Worm (Caenorhabditis elegans) whole organism, L2 larva: Measurements from ENCODE around the gene rpl-5.
A peak's percentile ranks its signal among the peaks of the same experiment; 100 is the strongest.

Experiments
- F13H6.1 ChIP-seq: sonication (generic microtip); optimal IDR thresholded peaks from 2 replicates; lab custom pipeline; 2016; ENCODE audit warnings: missing genetic modification characterization, missing compliant biosample characterization
- R02D3.7 ChIP-seq: fragments of 150-350 bp; optimal IDR thresholded peaks from 2 replicates; lab custom pipeline; 2014; ENCODE audit warnings: missing biosample characterization, missing genetic modification characterization
- Y55F3AM.14 ChIP-seq: fragments of 200-800 bp; sonication (Bioruptor generic); optimal IDR thresholded peaks from 2 replicates; lab custom pipeline; 2018; ENCODE audit warnings: mild to moderate bottlenecking, missing genetic modification characterization, missing compliant biosample characterization
- alr-1 ChIP-seq: fragments of 150-350 bp; optimal IDR thresholded peaks from 2 replicates; lab custom pipeline; 2014; ENCODE audit warnings: missing biosample characterization, missing genetic modification characterization
- aly-2 ChIP-seq: fragments of 150-350 bp; optimal IDR thresholded peaks from 2 replicates; lab custom pipeline; 2014; ENCODE audit warnings: missing biosample characterization, missing genetic modification characterization
- ama-1 ChIP-seq: fragments of 150-350 bp; optimal IDR thresholded peaks from 2 replicates; lab custom pipeline; 2018; ENCODE audit warnings: inconsistent platforms
- blmp-1 ChIP-seq: sonication (generic microtip); optimal IDR thresholded peaks from 2 replicates; lab custom pipeline; 2017; ENCODE audit warnings: missing genetic modification characterization, mild to moderate bottlenecking, missing compliant biosample characterization, antibody characterized with exemption, moderate library complexity; ENCODE audit not compliant: insufficient read depth
- ceh-16 ChIP-seq: fragments of 150-350 bp; optimal IDR thresholded peaks from 2 replicates; lab custom pipeline; 2014; ENCODE audit warnings: missing biosample characterization, missing genetic modification characterization
- crh-2 ChIP-seq: sonication (generic microtip); optimal IDR thresholded peaks from 2 replicates; lab custom pipeline; 2017; ENCODE audit warnings: missing biosample characterization, missing genetic modification characterization
- dmd-4 ChIP-seq: sonication (generic microtip); optimal IDR thresholded peaks from 2 replicates; lab custom pipeline; 2017; ENCODE audit warnings: missing biosample characterization, missing genetic modification characterization
- egl-27 ChIP-seq: sonication (generic microtip); optimal IDR thresholded peaks from 3 replicates; lab custom pipeline; 2017; ENCODE audit warnings: missing biosample characterization, missing genetic modification reagents, missing genetic modification characterization
- fos-1 ChIP-seq: fragments of 150-350 bp; optimal IDR thresholded peaks from 2 replicates; lab custom pipeline; 2014; ENCODE audit warnings: missing biosample characterization, missing genetic modification characterization
- gmeb-1 ChIP-seq: fragments of 150-350 bp; optimal IDR thresholded peaks from 2 replicates; lab custom pipeline; 2014; ENCODE audit warnings: missing biosample characterization, missing genetic modification characterization
- lin-11 ChIP-seq: fragments of 150-350 bp; sonication (generic microtip); optimal IDR thresholded peaks from 2 replicates; lab custom pipeline; 2014; ENCODE audit warnings: missing biosample characterization, missing genetic modification characterization, inconsistent platforms, mixed read lengths
- lin-13 ChIP-seq: fragments of 150-350 bp; optimal IDR thresholded peaks from 2 replicates; lab custom pipeline; 2014; ENCODE audit warnings: missing biosample characterization, missing genetic modification reagents, missing genetic modification characterization
- lin-39 ChIP-seq: fragments of 150-350 bp; optimal IDR thresholded peaks from 2 replicates; lab custom pipeline; 2014; ENCODE audit warnings: missing biosample characterization, missing genetic modification reagents, missing genetic modification characterization
- lsy-2 ChIP-seq, 2 experiments: fragments of 150-350 bp in 1 of 2; sonication (generic microtip) in 1 of 2; optimal IDR thresholded peaks; 2 replicates each; lab custom pipeline; 2014 to 2017; ENCODE audit warnings: missing biosample characterization in 2 of 2, missing genetic modification characterization in 2 of 2
- mab-5 ChIP-seq: fragments of 150-350 bp; optimal IDR thresholded peaks from 2 replicates; lab custom pipeline; 2014; ENCODE audit warnings: missing biosample characterization, missing genetic modification characterization
- mbf-1 ChIP-seq: sonication (generic microtip); optimal IDR thresholded peaks from 2 replicates; lab custom pipeline; 2017; ENCODE audit warnings: missing biosample characterization, missing genetic modification characterization
- mdl-1 ChIP-seq, 2 experiments: fragments of 150-350 bp in 1 of 2; sonication (generic microtip) in 1 of 2; optimal IDR thresholded peaks; 2 replicates each; lab custom pipeline; 2017; ENCODE audit warnings: missing biosample characterization in 2 of 2, missing genetic modification characterization in 2 of 2
- nhr-10 ChIP-seq: sonication (generic microtip); optimal IDR thresholded peaks from 2 replicates; lab custom pipeline; 2017; ENCODE audit warnings: missing biosample characterization, missing genetic modification characterization
- nhr-11 ChIP-seq: fragments of 150-350 bp; optimal IDR thresholded peaks from 2 replicates; lab custom pipeline; 2014; ENCODE audit warnings: missing biosample characterization, missing genetic modification characterization
- nhr-12 ChIP-seq: fragments of 150-350 bp; optimal IDR thresholded peaks from 2 replicates; lab custom pipeline; 2014; ENCODE audit warnings: missing biosample characterization, missing genetic modification characterization
- nhr-129 ChIP-seq: fragments of 150-350 bp; optimal IDR thresholded peaks from 2 replicates; lab custom pipeline; 2014; ENCODE audit warnings: missing biosample characterization, missing genetic modification characterization
- nhr-21 ChIP-seq: fragments of 150-350 bp; optimal IDR thresholded peaks from 2 replicates; lab custom pipeline; 2014; ENCODE audit warnings: missing biosample characterization, missing genetic modification characterization
- nhr-23 ChIP-seq: fragments of 150-350 bp; optimal IDR thresholded peaks from 2 replicates; lab custom pipeline; 2014; ENCODE audit warnings: missing biosample characterization, missing genetic modification reagents, missing genetic modification characterization
- nhr-237 ChIP-seq: fragments of 150-350 bp; optimal IDR thresholded peaks from 2 replicates; lab custom pipeline; 2014; ENCODE audit warnings: missing biosample characterization, missing genetic modification characterization
- nhr-25 ChIP-seq: fragments of 150-350 bp; sonication (generic microtip); optimal IDR thresholded peaks from 3 replicates; lab custom pipeline; 2014; ENCODE audit warnings: missing biosample characterization, missing genetic modification characterization
- nhr-6 ChIP-seq: fragments of 150-350 bp; optimal IDR thresholded peaks from 2 replicates; lab custom pipeline; 2014; ENCODE audit warnings: missing biosample characterization, missing genetic modification characterization
- nhr-77 ChIP-seq: fragments of 150-350 bp; optimal IDR thresholded peaks from 2 replicates; lab custom pipeline; 2014; ENCODE audit warnings: missing biosample characterization, missing genetic modification characterization
- peb-1 ChIP-seq: fragments of 150-350 bp; optimal IDR thresholded peaks from 2 replicates; lab custom pipeline; 2014; ENCODE audit warnings: missing biosample characterization, missing genetic modification characterization
- sem-4 ChIP-seq: fragments of 150-350 bp; optimal IDR thresholded peaks from 2 replicates; lab custom pipeline; 2014; ENCODE audit warnings: missing biosample characterization, missing genetic modification reagents, missing genetic modification characterization
- skn-1 ChIP-seq: sonication (generic microtip); optimal IDR thresholded peaks from 2 replicates; lab custom pipeline; 2017; ENCODE audit warnings: missing biosample characterization, missing genetic modification characterization
- sma-3 ChIP-seq: sonication (generic microtip); optimal IDR thresholded peaks from 2 replicates; lab custom pipeline; 2016; ENCODE audit warnings: missing genetic modification reagents, missing genetic modification characterization, missing compliant biosample characterization
- sma-9 ChIP-seq, 2 experiments: fragments of 150-350 bp in 1 of 2; sonication (generic microtip) in 1 of 2; optimal IDR thresholded peaks; 2 replicates each; lab custom pipeline; 2014 to 2016; ENCODE audit warnings: missing genetic modification characterization in 2 of 2, mild to moderate bottlenecking in 1 of 2, missing biosample characterization in 1 of 2, missing compliant biosample characterization in 1 of 2, missing genetic modification reagents in 1 of 2, moderate library complexity in 1 of 2
- snpc-4 ChIP-seq: fragments of 150-350 bp; optimal IDR thresholded peaks from 2 replicates; lab custom pipeline; 2014; ENCODE audit warnings: missing biosample characterization, missing genetic modification characterization
- unc-39 ChIP-seq: fragments of 150-350 bp; optimal IDR thresholded peaks from 2 replicates; lab custom pipeline; 2014; ENCODE audit warnings: missing biosample characterization, missing genetic modification characterization
- unc-55 ChIP-seq: fragments of 150-350 bp; sonication (generic microtip); optimal IDR thresholded peaks from 3 replicates; lab custom pipeline; 2014; ENCODE audit warnings: missing biosample characterization, missing genetic modification reagents, missing genetic modification characterization
- unc-62 ChIP-seq: fragments of 150-350 bp; optimal IDR thresholded peaks from 2 replicates; lab custom pipeline; 2014; ENCODE audit warnings: missing biosample characterization, missing genetic modification reagents, missing genetic modification characterization
- ztf-1 ChIP-seq: fragments of 200-800 bp; sonication (Bioruptor generic); conservative IDR thresholded peaks from 2 replicates; pipeline ENCODE4 v1.3.6; 2022; ENCODE audit warnings: missing genetic modification characterization, missing compliant biosample characterization
- ztf-11 ChIP-seq: sonication (generic microtip); optimal IDR thresholded peaks from 2 replicates; lab custom pipeline; 2017; ENCODE audit warnings: missing biosample characterization, missing genetic modification characterization
- ztf-4 ChIP-seq: fragments of 150-350 bp; optimal IDR thresholded peaks from 2 replicates; lab custom pipeline; 2014; ENCODE audit warnings: missing biosample characterization, missing genetic modification characterization

rpl-5 gene

DNA sequence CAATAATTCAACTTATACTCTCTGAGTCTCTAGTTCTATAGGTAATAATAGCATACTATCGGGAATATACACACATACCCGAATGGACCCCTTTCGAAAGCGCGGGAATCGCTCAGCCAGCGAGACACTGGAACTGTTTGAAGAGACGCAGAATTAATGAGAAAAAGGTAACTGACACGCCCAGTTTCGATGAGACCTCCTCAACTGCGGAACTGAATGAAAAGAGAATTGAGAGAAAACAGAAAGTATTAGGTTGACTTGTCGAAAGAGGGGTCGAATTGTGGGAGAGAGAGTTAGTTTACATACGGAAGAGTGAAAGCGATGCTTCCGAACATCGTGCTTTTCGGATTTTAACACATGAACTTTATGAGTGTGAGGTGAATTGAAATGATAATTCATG lies 37.7 kb upstream of the rpl-5 start:
- TF ChIP-seq nhr-12 (tag; lab: Kevin White, UChicago) (no peak), nhr-129 (tag; lab: Kevin White, UChicago) (peak; percentile 32), R02D3.7 (tag; lab: Kevin White, UChicago) (no peak), nhr-21 (no peak), blmp-1 (tag; lab: Kevin White, UChicago) (peak; percentile 28), ceh-16 (tag; lab: Kevin White, UChicago) (no peak), gmeb-1 (tag; lab: Kevin White, UChicago) (no peak), unc-55 (no peak), nhr-10 (tag; lab: Kevin White, UChicago) (no peak)

ce11 chrII:8536060-8536459 lies 33.7 kb upstream of the rpl-5 start, which contains the start of gene W01C9.2:
Gene W01C9.2 (plus strand): TSS chrII:8536360.
- TF ChIP-seq nhr-25 (tag; lab: Kevin White, UChicago) (no peak), nhr-129 (tag; lab: Kevin White, UChicago) (no peak), aly-2 (tag; lab: Kevin White, UChicago) (no peak), unc-62 (GFP tag; lab: Kevin White, UChicago) (no peak), snpc-4 (no peak), dmd-4 (tag; lab: Kevin White, UChicago) (no peak), sem-4 (tag; lab: Kevin White, UChicago) (no peak), nhr-77 (tag; lab: Kevin White, UChicago) (no peak), R02D3.7 (tag; lab: Kevin White, UChicago) (no peak), sma-9 (GFP tag; optimal IDR thresholded peaks at IDR 0.05; lab: Kevin White, UChicago) (no peak), sma-9 (tag; optimal IDR thresholded peaks at IDR 0.05; lab: Kevin White, UChicago) (no peak), nhr-21 (no peak), blmp-1 (tag; lab: Kevin White, UChicago) (no peak), lin-11 (tag; lab: Kevin White, UChicago) (no peak), nhr-6 (tag; lab: Kevin White, UChicago) (no peak), ama-1 (no peak), ztf-1 (GFP tag; lab: Robert Waterston, UW) (no peak)

DNA sequence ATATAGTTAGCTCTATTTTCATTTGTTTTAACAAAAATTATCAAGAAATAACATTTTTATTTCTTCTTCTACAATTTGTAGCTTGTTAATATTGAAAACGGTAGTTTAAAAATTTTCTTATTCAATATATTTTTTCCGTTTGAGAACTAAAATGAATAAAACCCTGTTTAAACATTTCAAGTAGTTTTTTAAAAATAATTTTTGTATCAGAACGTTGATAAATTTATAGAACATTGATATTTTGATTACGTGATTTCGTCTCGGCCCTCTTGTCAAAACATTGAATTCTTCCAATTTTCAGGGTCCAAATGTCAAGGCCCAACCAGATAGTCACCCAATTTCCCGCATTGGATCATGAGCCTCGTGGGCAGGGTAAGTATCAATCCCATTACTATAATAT lies 29.3 kb upstream of the rpl-5 start, which contains the start of gene pqn-73:
TSS of gene pqn-73 (plus strand) at position 301 of the 400 bp plus-strand sequence.
- TF ChIP-seq fos-1 (tag; lab: Kevin White, UChicago) (no peak), Y55F3AM.14 (no peak), lin-39 (no peak), lin-13 (GFP tag; lab: Kevin White, UChicago) (no peak)

ce11 chrII:8545315-8545714 lies 24.4 kb upstream of the rpl-5 start, which contains the start of gene decr-1.2:
Gene decr-1.2 (plus strand): TSS chrII:8545615.
- TF ChIP-seq ztf-1 (GFP tag; lab: Robert Waterston, UW) = no peak
- no peak for TF ChIP-seq crh-2
- TF ChIP-seq snpc-4 = no peak
- no peak for TF ChIP-seq nhr-23 (tag; lab: Kevin White, UChicago)
- TF ChIP-seq sma-3 (GFP tag; lab: Kevin White, UChicago) = no peak
- no peak for TF ChIP-seq skn-1
- TF ChIP-seq nhr-77 (tag; lab: Kevin White, UChicago) = no peak
- TF ChIP-seq R02D3.7 (tag; lab: Kevin White, UChicago) = no peak
- TF ChIP-seq mab-5 (tag; lab: Kevin White, UChicago) = no peak
- no peak for TF ChIP-seq Y55F3AM.14
- TF ChIP-seq ceh-16 (tag; lab: Kevin White, UChicago) = no peak
- TF ChIP-seq nhr-129 (tag; lab: Kevin White, UChicago) = no peak
- no peak for TF ChIP-seq egl-27 (tag; lab: Kevin White, UChicago)

ce11 chrII:8546975-8547374 lies 22.8 kb upstream of the rpl-5 start:
- TF ChIP-seq nhr-25 (tag; lab: Kevin White, UChicago) = no peak
- TF ChIP-seq egl-27 (tag; lab: Kevin White, UChicago) = peak; percentile 18
- TF ChIP-seq nhr-11 (tag; lab: Kevin White, UChicago) = no peak
- TF ChIP-seq lsy-2 (tag; optimal IDR thresholded peaks at IDR 0.05; lab: Kevin White, UChicago) = peak in 1 of 2 experiments; percentile 30
- TF ChIP-seq gmeb-1 (tag; lab: Kevin White, UChicago) = no peak
- no peak for TF ChIP-seq nhr-23 (tag; lab: Kevin White, UChicago)
- no peak for TF ChIP-seq ztf-11 (tag; lab: Kevin White, UChicago)
- no peak for TF ChIP-seq nhr-237 (tag; lab: Kevin White, UChicago)
- peak; percentile 30 for TF ChIP-seq lin-11 (tag; lab: Kevin White, UChicago)
- peak; percentile 6 for TF ChIP-seq sem-4 (tag; lab: Kevin White, UChicago)
- TF ChIP-seq nhr-6 (tag; lab: Kevin White, UChicago) = no peak
- TF ChIP-seq mdl-1 (tag; optimal IDR thresholded peaks at IDR 0.05; lab: Kevin White, UChicago) = no peak
- TF ChIP-seq alr-1 (tag; lab: Kevin White, UChicago) = no peak
- TF ChIP-seq F13H6.1 (tag; lab: Kevin White, UChicago) = peak; percentile 68
- TF ChIP-seq peb-1 (tag; lab: Kevin White, UChicago) = no peak
- TF ChIP-seq ama-1 = no peak
- no peak for TF ChIP-seq aly-2 (tag; lab: Kevin White, UChicago)
- no peak for TF ChIP-seq unc-62 (GFP tag; lab: Kevin White, UChicago)
- no peak for TF ChIP-seq lin-39
- no peak for TF ChIP-seq sma-3 (GFP tag; lab: Kevin White, UChicago)
- no peak for TF ChIP-seq mbf-1
- peak; percentile 40 for TF ChIP-seq lin-13 (GFP tag; lab: Kevin White, UChicago)
- no peak for TF ChIP-seq nhr-10 (tag; lab: Kevin White, UChicago)
- TF ChIP-seq ztf-4 (tag; lab: Kevin White, UChicago) = no peak
- peak; percentile 48 for TF ChIP-seq crh-2
- no peak for TF ChIP-seq nhr-77 (tag; lab: Kevin White, UChicago)
- no peak for TF ChIP-seq blmp-1 (tag; lab: Kevin White, UChicago)
- no peak for TF ChIP-seq skn-1
- no peak for TF ChIP-seq unc-39 (tag; lab: Kevin White, UChicago)
